Worm (Caenorhabditis elegans) whole organism, young adult: ENCODE measurements around the gene srt-64.

Experiments
- B0019.2 ChIP-seq: fragments of 200-800 bp; sonication (Bioruptor generic); conservative IDR thresholded peaks from 2 replicates; pipeline ENCODE4 v1.3.6; 2022; ENCODE audit warnings: missing genetic modification reagents, missing genetic modification characterization, missing compliant biosample characterization
- C17E4.6 ChIP-seq: fragments of 200-800 bp; sonication (Bioruptor generic); IDR thresholded peaks from 2 replicates; pipeline ENCODE4 v1.3.6; 2022; ENCODE audit warnings: missing genetic modification reagents, missing genetic modification characterization, missing compliant biosample characterization
- D2030.7 ChIP-seq: fragments of 200-800 bp; sonication (Bioruptor generic); IDR thresholded peaks from 2 replicates; pipeline ENCODE4 v1.3.6; 2022; ENCODE audit warnings: missing genetic modification reagents, missing genetic modification characterization, missing compliant biosample characterization
- F33H1.4 ChIP-seq: fragments of 200-800 bp; sonication (Bioruptor generic); IDR thresholded peaks from 2 replicates; pipeline ENCODE4 v1.3.6; 2022; ENCODE audit warnings: missing genetic modification reagents, missing genetic modification characterization, missing compliant biosample characterization
- F49E8.2 ChIP-seq: sonication (generic microtip); optimal IDR thresholded peaks from 3 replicates; lab custom pipeline; 2017; ENCODE audit warnings: missing genetic modification characterization, mild to moderate bottlenecking, missing compliant biosample characterization, antibody characterized with exemption, moderate library complexity; ENCODE audit not compliant: insufficient read depth
- F57A8.1 ChIP-seq: fragments of 200-800 bp; sonication (Bioruptor generic); optimal IDR thresholded peaks from 2 replicates; lab custom pipeline; 2018; ENCODE audit warnings: mild to moderate bottlenecking, missing genetic modification characterization, moderate library complexity, missing compliant biosample characterization
- F57C9.4 ChIP-seq: sonication (generic microtip); optimal IDR thresholded peaks from 2 replicates; lab custom pipeline; 2017; ENCODE audit warnings: mild to moderate bottlenecking, missing genetic modification characterization, missing compliant biosample characterization
- T07F8.4 ChIP-seq: sonication (generic microtip); optimal IDR thresholded peaks from 2 replicates; lab custom pipeline; 2016; ENCODE audit warnings: mild to moderate bottlenecking, missing genetic modification characterization, moderate library complexity, missing compliant biosample characterization
- Y67H2A.10 ChIP-seq: fragments of 200-800 bp; sonication (Bioruptor generic); conservative IDR thresholded peaks from 2 replicates; pipeline ENCODE4 v1.3.6; 2022; ENCODE audit warnings: missing genetic modification reagents, missing genetic modification characterization, missing compliant biosample characterization
- bed-1 ChIP-seq: fragments of 200-800 bp; sonication (Bioruptor generic); IDR thresholded peaks from 2 replicates; pipeline ENCODE4 v1.3.6; 2022; ENCODE audit warnings: missing genetic modification reagents, missing genetic modification characterization, missing compliant biosample characterization
- cebp-1 ChIP-seq, 2 experiments: fragments of 200-800 bp in 1 of 2; sonication (Bioruptor generic) in 1 of 2; sonication (generic microtip) in 1 of 2; IDR thresholded peaks in 1 of 2; optimal IDR thresholded peaks in 1 of 2; 2 replicates each; pipeline versions ENCODE4 v1.3.6 to Lab custom; 2017 to 2022; ENCODE audit warnings: missing compliant biosample characterization in 2 of 2, missing genetic modification characterization in 2 of 2, mild to moderate bottlenecking in 1 of 2, missing genetic modification reagents in 1 of 2, moderate library complexity in 1 of 2
- efl-1 ChIP-seq: fragments of 150-350 bp; optimal IDR thresholded peaks from 2 replicates; lab custom pipeline; 2014; ENCODE audit warnings: missing biosample characterization, missing genetic modification reagents, missing genetic modification characterization
- egl-44 ChIP-seq: fragments of 200-800 bp; sonication (Bioruptor generic); IDR thresholded peaks from 2 replicates; pipeline ENCODE4 v1.3.6; 2022; ENCODE audit warnings: missing genetic modification reagents, missing genetic modification characterization, missing compliant biosample characterization
- ets-4 ChIP-seq: fragments of 200-800 bp; sonication (Bioruptor generic); optimal IDR thresholded peaks from 2 replicates; lab custom pipeline; 2018; ENCODE audit warnings: mild to moderate bottlenecking, missing genetic modification characterization, missing compliant biosample characterization
- him-1 ChIP-seq: sonication (generic microtip); optimal IDR thresholded peaks from 2 replicates; lab custom pipeline; 2016; ENCODE audit warnings: missing genotype, missing genetic modification reagents, missing genetic modification characterization, missing compliant biosample characterization
- hlh-26 ChIP-seq: fragments of 200-800 bp; sonication (Bioruptor generic); conservative IDR thresholded peaks from 2 replicates; pipeline ENCODE4 v1.3.6; 2022; ENCODE audit warnings: missing genetic modification reagents, missing genetic modification characterization, missing compliant biosample characterization
- lag-1 ChIP-seq: fragments of 200-800 bp; sonication (Bioruptor generic); IDR thresholded peaks from 2 replicates; pipeline ENCODE4 v1.3.6; 2022; ENCODE audit warnings: missing genetic modification reagents, missing genetic modification characterization, missing compliant biosample characterization
- let-526 ChIP-seq: fragments of 200-800 bp; sonication (Bioruptor generic); IDR thresholded peaks from 2 replicates; pipeline ENCODE4 v1.3.6; 2022; ENCODE audit warnings: missing genetic modification reagents, missing genetic modification characterization, missing compliant biosample characterization
- lin-40 ChIP-seq: sonication (generic microtip); optimal IDR thresholded peaks from 2 replicates; lab custom pipeline; 2016; ENCODE audit warnings: missing genetic modification characterization, mild to moderate bottlenecking, missing compliant biosample characterization, missing genotype, missing genetic modification reagents
- lir-1 ChIP-seq: fragments of 200-800 bp; sonication (Bioruptor generic); conservative IDR thresholded peaks from 2 replicates; pipeline ENCODE4 v1.3.6; 2022; ENCODE audit warnings: missing genetic modification reagents, missing genetic modification characterization, missing compliant biosample characterization
- mcd-1 ChIP-seq: fragments of 200-800 bp; sonication (Bioruptor generic); IDR thresholded peaks from 2 replicates; pipeline ENCODE4 v1.3.6; 2022; ENCODE audit warnings: missing genetic modification reagents, missing genetic modification characterization, missing compliant biosample characterization
- pha-4 ChIP-seq: fragments of 150-350 bp; sonication (generic microtip); optimal IDR thresholded peaks from 2 replicates; lab custom pipeline; 2014; ENCODE audit warnings: missing biosample characterization, missing genetic modification reagents, missing genetic modification characterization
- rcor-1 ChIP-seq: fragments of 200-800 bp; sonication (Bioruptor generic); IDR thresholded peaks from 2 replicates; pipeline ENCODE4 v1.3.6; 2022; ENCODE audit warnings: missing genetic modification reagents, missing genetic modification characterization, missing compliant biosample characterization
- repo-1 ChIP-seq: sonication (generic microtip); optimal IDR thresholded peaks from 2 replicates; lab custom pipeline; 2017; ENCODE audit warnings: mild to moderate bottlenecking, missing genetic modification characterization, missing compliant biosample characterization
- sea-2 ChIP-seq: fragments of 200-800 bp; sonication (Bioruptor generic); IDR thresholded peaks from 2 replicates; pipeline ENCODE4 v1.3.6; 2022; ENCODE audit warnings: missing genetic modification characterization, missing compliant biosample characterization
- snpc-3.4 ChIP-seq: sonication (generic microtip); optimal IDR thresholded peaks from 2 replicates; lab custom pipeline; 2017; ENCODE audit warnings: missing genetic modification characterization, mild to moderate bottlenecking, missing compliant biosample characterization, antibody characterized with exemption, moderate library complexity, missing genotype, missing genetic modification reagents
- snpc-4 ChIP-seq, 5 experiments: fragments of 150-350 bp in 1 of 5; sonication (generic microtip) in 4 of 5; optimal IDR thresholded peaks; 2 replicates each; lab custom pipeline; 2014 to 2018; ENCODE audit warnings: missing genetic modification characterization in 5 of 5, missing biosample characterization in 3 of 5, antibody characterized with exemption in 2 of 5, mild to moderate bottlenecking in 2 of 5, missing compliant biosample characterization in 2 of 5, missing genotype in 2 of 5, moderate library complexity in 2 of 5, missing genetic modification reagents in 1 of 5
- sptf-2 ChIP-seq: fragments of 200-800 bp; sonication (Bioruptor generic); optimal IDR thresholded peaks from 2 replicates; lab custom pipeline; 2018; ENCODE audit warnings: mild to moderate bottlenecking, missing genetic modification characterization, missing compliant biosample characterization
- tbp1 ChIP-seq: fragments of 200-800 bp; sonication (Bioruptor generic); optimal IDR thresholded peaks from 2 replicates; lab custom pipeline; 2018; ENCODE audit warnings: mild to moderate bottlenecking, missing genetic modification characterization, missing compliant biosample characterization
- ztf-22 ChIP-seq: fragments of 200-800 bp; sonication (Bioruptor generic); optimal IDR thresholded peaks from 2 replicates; lab custom pipeline; 2018; ENCODE audit warnings: mild to moderate bottlenecking, missing genetic modification characterization, moderate library complexity, missing compliant biosample characterization
- ztf-26 ChIP-seq: sonication (generic microtip); optimal IDR thresholded peaks from 2 replicates; lab custom pipeline; 2017; ENCODE audit warnings: missing genetic modification characterization, missing compliant biosample characterization
- ztf-28 ChIP-seq: fragments of 200-800 bp; sonication (Bioruptor generic); IDR thresholded peaks from 2 replicates; pipeline ENCODE4 v1.3.6; 2022; ENCODE audit warnings: missing genetic modification reagents, missing genetic modification characterization, missing compliant biosample characterization

srt-64 gene

DNA sequence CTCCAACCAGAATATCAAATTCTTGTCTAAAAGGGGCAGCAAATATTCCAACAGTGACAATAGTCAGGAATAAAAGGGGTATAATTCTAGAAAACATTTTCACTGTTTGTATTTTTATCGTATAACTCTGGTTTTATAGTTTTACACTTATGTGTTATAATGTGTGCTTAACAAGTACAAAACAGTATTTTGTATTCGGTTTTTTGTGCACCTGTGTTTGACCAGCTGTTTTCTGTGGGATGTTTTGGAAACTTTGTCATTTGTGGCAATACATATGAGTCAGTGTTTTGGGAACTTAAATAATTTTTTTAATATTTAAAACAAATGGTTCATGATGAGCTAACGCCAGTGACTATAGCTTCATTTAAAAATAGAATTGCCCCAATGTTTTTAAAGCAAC is 23.1 kb downstream of the srt-64 start, which contains the start of gene F14F9.6:
F14F9.6 (minus strand) TSS at position 101 of the 400 bp plus-strand sequence.
- TF ChIP-seq ets-4, result no peak
- TF ChIP-seq cebp-1 (GFP tag; IDR thresholded peaks at IDR 0.05; lab: Robert Waterston, UW), result no peak
- no peak for TF ChIP-seq cebp-1 (tag; optimal IDR thresholded peaks at IDR 0.05; lab: Kevin White, UChicago)
- TF ChIP-seq F49E8.2, result no peak
- no peak for TF ChIP-seq him-1 (tag; lab: Kevin White, UChicago)
- TF ChIP-seq lag-1, result no peak
- no peak for TF ChIP-seq F57C9.4
- TF ChIP-seq let-526 (GFP tag; lab: Robert Waterston, UW), result no peak
- no peak for TF ChIP-seq rcor-1 (GFP tag; lab: Robert Waterston, UW)
- no peak for TF ChIP-seq repo-1 (tag; lab: Kevin White, UChicago)

DNA sequence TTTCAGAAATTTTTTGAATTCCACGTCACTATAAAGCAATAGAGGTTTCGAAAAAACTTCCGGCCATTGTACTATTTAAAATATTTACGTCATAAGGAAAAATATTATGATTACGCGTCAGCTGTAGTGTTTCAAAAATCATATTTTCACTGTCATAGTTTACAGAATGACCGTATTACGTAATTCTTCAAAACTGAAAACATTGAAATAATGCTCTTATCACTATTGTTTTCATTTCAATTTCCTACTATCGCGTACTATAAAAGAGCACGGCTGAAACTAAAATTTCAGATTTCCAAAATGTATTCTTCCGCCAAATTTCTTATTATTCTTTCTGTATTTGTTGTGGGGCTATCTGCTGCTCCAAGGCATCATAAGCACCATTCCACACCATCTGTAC is 24.9 kb downstream of the srt-64 start, which contains the start of gene F14F9.2:
F14F9.2 (plus strand) TSS at position 301 of the 400 bp plus-strand sequence.
- TF ChIP-seq ztf-26 (no peak), bed-1 (GFP tag; lab: Robert Waterston, UW) (no peak), ets-4 (no peak), F57A8.1 (GFP tag; lab: Kevin White, UChicago) (no peak), lir-1 (GFP tag; lab: Robert Waterston, UW) (no peak), sea-2 (no peak), let-526 (GFP tag; lab: Robert Waterston, UW) (no peak), snpc-4 (GFP tag; optimal IDR thresholded peaks at IDR 0.05; lab: Kevin White, UChicago) (no peak), snpc-4 (tag; optimal IDR thresholded peaks at IDR 0.05; lab: Kevin White, UChicago) (no peak), hlh-26 (no peak)

DNA sequence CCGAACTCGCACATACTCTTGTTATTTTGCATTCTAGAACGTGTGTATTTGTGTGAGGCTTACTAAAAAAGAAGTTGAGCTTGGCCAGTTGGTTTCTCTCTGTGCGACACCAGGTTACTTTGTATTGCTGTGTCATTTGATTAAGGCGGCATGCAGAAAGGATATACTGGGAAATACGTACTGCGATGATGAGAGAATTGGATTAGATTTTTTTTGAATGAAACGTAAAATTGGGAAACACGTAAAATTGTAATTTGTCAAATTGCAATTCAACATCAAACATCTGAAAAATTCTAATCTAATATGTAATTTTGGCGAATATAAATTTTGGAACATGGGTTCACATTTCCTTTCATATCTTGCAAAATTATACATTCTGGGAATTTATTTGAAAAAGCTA is 25.7 kb downstream of the srt-64 start, which contains the start of gene srh-129:
srh-129 (minus strand) TSS at position 101 of the 400 bp plus-strand sequence.
- TF ChIP-seq B0019.2 (GFP tag; lab: Robert Waterston, UW), result no peak
- TF ChIP-seq T07F8.4 (tag; lab: Kevin White, UChicago), result no peak
- no peak for TF ChIP-seq mcd-1
- no peak for TF ChIP-seq pha-4 (tag; lab: Kevin White, UChicago)
- no peak for TF ChIP-seq let-526 (GFP tag; lab: Robert Waterston, UW)
- TF ChIP-seq ztf-28, result no peak
- no peak for TF ChIP-seq ztf-22 (GFP tag; lab: Kevin White, UChicago)
- no peak for TF ChIP-seq D2030.7 (GFP tag; lab: Robert Waterston, UW)

- TF ChIP-seq Y67H2A.10 (GFP tag; lab: Robert Waterston, UW), result no peak
- TF ChIP-seq F33H1.4 (GFP tag; lab: Robert Waterston, UW), result no peak
- TF ChIP-seq snpc-3.4 (tag; lab: Kevin White, UChicago), result no peak
- no peak for TF ChIP-seq tbp1 (GFP tag; lab: Kevin White, UChicago)
- TF ChIP-seq lin-40 (tag; lab: Kevin White, UChicago), result no peak
- TF ChIP-seq sptf-2 (GFP tag; lab: Kevin White, UChicago), result no peak
- no peak for TF ChIP-seq egl-44 (GFP tag; lab: Robert Waterston, UW)
- TF ChIP-seq snpc-4 (GFP tag; optimal IDR thresholded peaks at IDR 0.05; lab: Kevin White, UChicago), result no peak
- no peak for TF ChIP-seq snpc-4 (tag; optimal IDR thresholded peaks at IDR 0.05; lab: Kevin White, UChicago)
- TF ChIP-seq C17E4.6 (GFP tag; lab: Robert Waterston, UW), result no peak
- TF ChIP-seq efl-1 (GFP tag; lab: Kevin White, UChicago), result no peak
Observed at ce11 chrV:5137919-5138318, 31.6 kb downstream of the srt-64 start, which contains the start of gene F14F9.3. F14F9.3 (plus strand) TSS chrV:5138219.
